Worm (Caenorhabditis elegans) whole organism, early embryonic: ENCODE measurements around the gene nhr-201.

Experiments used
- B0310.2 ChIP-seq: sonication (generic microtip); optimal IDR thresholded peaks from 2 replicates; lab custom pipeline; 2016; ENCODE audit warnings: mild to moderate bottlenecking, missing genetic modification characterization, missing compliant biosample characterization
- ama-1 ChIP-seq: fragments of 150-350 bp; optimal IDR thresholded peaks from 2 replicates; lab custom pipeline; 2014
- ets-7 ChIP-seq: sonication (generic microtip); optimal IDR thresholded peaks from 2 replicates; lab custom pipeline; 2016; ENCODE audit warnings: missing genotype, missing genetic modification characterization, missing compliant biosample characterization
- flt-1 ChIP-seq: fragments of 200-800 bp; sonication (Bioruptor generic); IDR thresholded peaks from 2 replicates; pipeline ENCODE4 v1.3.6; 2022; ENCODE audit warnings: missing genetic modification characterization, missing compliant biosample characterization
- hmbx-1 ChIP-seq: sonication (generic microtip); optimal IDR thresholded peaks from 2 replicates; lab custom pipeline; 2016; ENCODE audit warnings: mild to moderate bottlenecking, missing genetic modification characterization, missing compliant biosample characterization
- pes-1 ChIP-seq: fragments of 200-800 bp; sonication (Bioruptor generic); IDR thresholded peaks from 2 replicates; pipeline ENCODE4 v1.3.6; 2022; ENCODE audit warnings: missing genetic modification reagents, missing genetic modification characterization, missing compliant biosample characterization
- scrt-1 ChIP-seq: fragments of 200-800 bp; sonication (Bioruptor generic); IDR thresholded peaks from 2 replicates; pipeline ENCODE4 v1.3.6; 2022; ENCODE audit warnings: missing genetic modification characterization, missing compliant biosample characterization

- TF ChIP-seq flt-1 (GFP tag; lab: Robert Waterston, UW): no peak
- no peak for TF ChIP-seq ama-1 (lab: Kevin White, UChicago)
- no peak for TF ChIP-seq pes-1
- TF ChIP-seq hmbx-1 (tag; lab: Kevin White, UChicago): no peak
- TF ChIP-seq ets-7 (tag; lab: Kevin White, UChicago): no peak
- no peak for TF ChIP-seq B0310.2
- no peak for TF ChIP-seq scrt-1 (GFP tag; lab: Robert Waterston, UW)
Observed at ce11 chrV:512420-512819, 47.8 kb downstream of the nhr-201 start, which contains the start of gene srh-37.
